Fruit fly (Drosophila melanogaster): ENCODE measurements around the gene fzr.

fzr gene

dm6 chrX:4687778-4688399 is 8.6 kb upstream of the fzr start, which contains the start of gene ctp:
ctp (plus strand) TSS chrX:4687800.
- no peak for TF ChIP-seq Sin3A (optimal IDR thresholded peaks at IDR 0.05)
- no peak for TF ChIP-seq ttk (optimal IDR thresholded peaks at IDR 0.05)
- TF ChIP-seq psq (optimal IDR thresholded peaks at IDR 0.05): peak; percentile 95

dm6 chrX:4686723-4687122 is 7.4 kb upstream of the fzr start, which contains the start of gene Pp2C1:
Pp2C1 (minus strand) TSS chrX:4686903.
- no peak for TF ChIP-seq h (optimal IDR thresholded peaks at IDR 0.05)
- no peak for TF ChIP-seq Sin3A (optimal IDR thresholded peaks at IDR 0.05)
- no peak for TF ChIP-seq psq (optimal IDR thresholded peaks at IDR 0.05)
- TF ChIP-seq insv (optimal IDR thresholded peaks at IDR 0.05): no peak
- no peak for TF ChIP-seq Myc (optimal IDR thresholded peaks at IDR 0.05)
- TF ChIP-seq ttk (optimal IDR thresholded peaks at IDR 0.05): no peak

- TF ChIP-seq psq (optimal IDR thresholded peaks at IDR 0.05) (no peak), insv (optimal IDR thresholded peaks at IDR 0.05) (no peak), h (optimal IDR thresholded peaks at IDR 0.05) (no peak), Sin3A (optimal IDR thresholded peaks at IDR 0.05) (no peak), ttk (optimal IDR thresholded peaks at IDR 0.05) (no peak), Myc (optimal IDR thresholded peaks at IDR 0.05) (no peak)
Measured at dm6 chrX:4686150-4686549, 6.8 kb upstream of the fzr start.

dm6 chrX:4684444-4684924 is 5.1 kb upstream of the fzr start:
- TF ChIP-seq insv (optimal IDR thresholded peaks at IDR 0.05): no peak
- no peak for TF ChIP-seq Sin3A (optimal IDR thresholded peaks at IDR 0.05)
- TF ChIP-seq Myc (optimal IDR thresholded peaks at IDR 0.05): no peak
- TF ChIP-seq psq (optimal IDR thresholded peaks at IDR 0.05): no peak
- TF ChIP-seq h (optimal IDR thresholded peaks at IDR 0.05): no peak
- no peak for TF ChIP-seq ttk (optimal IDR thresholded peaks at IDR 0.05)

dm6 chrX:4679813-4680381 is 560 bp upstream of the fzr start:
- no peak for TF ChIP-seq Myc (optimal IDR thresholded peaks at IDR 0.05)
- no peak for TF ChIP-seq ttk (optimal IDR thresholded peaks at IDR 0.05)
- TF ChIP-seq insv (optimal IDR thresholded peaks at IDR 0.05): no peak
- TF ChIP-seq psq (optimal IDR thresholded peaks at IDR 0.05): no peak
- TF ChIP-seq h (optimal IDR thresholded peaks at IDR 0.05): no peak
- no peak for TF ChIP-seq Sin3A (optimal IDR thresholded peaks at IDR 0.05)

- TF ChIP-seq Sin3A (optimal IDR thresholded peaks at IDR 0.05) (no peak), Myc (optimal IDR thresholded peaks at IDR 0.05) (no peak), h (optimal IDR thresholded peaks at IDR 0.05) (no peak), insv (optimal IDR thresholded peaks at IDR 0.05) (no peak), ttk (optimal IDR thresholded peaks at IDR 0.05) (no peak), psq (optimal IDR thresholded peaks at IDR 0.05) (no peak)
Measured at dm6 chrX:4678146-4678912, 1.0 kb downstream of the fzr start.

- no peak for TF ChIP-seq insv (optimal IDR thresholded peaks at IDR 0.05)
- no peak for TF ChIP-seq h (optimal IDR thresholded peaks at IDR 0.05)
- no peak for TF ChIP-seq psq (optimal IDR thresholded peaks at IDR 0.05)
Measured at dm6 chrX:4677427-4677826, 1.9 kb downstream of the fzr start.

- no peak for TF ChIP-seq h (optimal IDR thresholded peaks at IDR 0.05)
- no peak for TF ChIP-seq psq (optimal IDR thresholded peaks at IDR 0.05)
- no peak for TF ChIP-seq Sin3A (optimal IDR thresholded peaks at IDR 0.05)
- TF ChIP-seq insv (optimal IDR thresholded peaks at IDR 0.05): no peak
- TF ChIP-seq ttk (optimal IDR thresholded peaks at IDR 0.05): no peak
- no peak for TF ChIP-seq Myc (optimal IDR thresholded peaks at IDR 0.05)
Measured at dm6 chrX:4675054-4675453, 4.3 kb downstream of the fzr start.

dm6 chrX:4671194-4671626 is 8.1 kb downstream of the fzr start:
- TF ChIP-seq Myc (optimal IDR thresholded peaks at IDR 0.05) (no peak), psq (optimal IDR thresholded peaks at IDR 0.05) (no peak), insv (optimal IDR thresholded peaks at IDR 0.05) (no peak), Sin3A (optimal IDR thresholded peaks at IDR 0.05) (no peak), h (optimal IDR thresholded peaks at IDR 0.05) (no peak)

- TF ChIP-seq insv (optimal IDR thresholded peaks at IDR 0.05): no peak
Measured at dm6 chrX:4669438-4669837, 9.9 kb downstream of the fzr start.

dm6 chrX:4666650-4667360 is 12.5 kb downstream of the fzr start, which contains the start of gene CG3009:
CG3009 (minus strand) TSS chrX:4666700.
- TF ChIP-seq Sin3A (optimal IDR thresholded peaks at IDR 0.05): no peak
- no peak for TF ChIP-seq psq (optimal IDR thresholded peaks at IDR 0.05)

dm6 chrX:4664107-4664506 is 15.2 kb downstream of the fzr start:
- TF ChIP-seq ttk (optimal IDR thresholded peaks at IDR 0.05): no peak
- no peak for TF ChIP-seq insv (optimal IDR thresholded peaks at IDR 0.05)
- no peak for TF ChIP-seq h (optimal IDR thresholded peaks at IDR 0.05)
- TF ChIP-seq Sin3A (optimal IDR thresholded peaks at IDR 0.05): no peak
- TF ChIP-seq Myc (optimal IDR thresholded peaks at IDR 0.05): no peak
- no peak for TF ChIP-seq psq (optimal IDR thresholded peaks at IDR 0.05)
